Fruit fly (Drosophila melanogaster): Measurements from ENCODE around the gene Imp.

Imp gene

DNA sequence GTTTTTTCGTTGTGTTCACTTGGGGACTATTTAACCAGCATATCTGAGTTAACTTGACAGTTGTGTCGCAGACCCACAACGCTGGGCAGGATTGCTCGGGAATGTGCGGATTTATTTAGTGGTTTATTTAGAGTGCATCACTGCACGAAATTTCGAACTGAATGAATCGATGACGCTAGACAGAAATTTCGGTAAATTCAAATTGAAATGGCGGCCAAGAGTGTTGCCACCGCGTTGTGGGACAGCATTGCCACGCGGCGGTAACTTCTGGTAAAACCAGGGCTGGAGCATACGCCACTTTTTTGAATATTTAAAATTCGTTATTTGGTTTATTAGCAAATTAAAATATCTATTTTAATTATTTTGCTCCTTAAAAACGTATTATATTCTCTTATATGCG is 30.6 kb upstream of the Imp start, which contains the start of gene feo:
Gene feo (minus strand): TSS at position 184 of the 400 bp plus-strand sequence.
- TF ChIP-seq CG7045 (GFP tag; optimal IDR thresholded peaks at IDR 0.05) (no peak), pad (GFP tag; optimal IDR thresholded peaks at IDR 0.05) (no peak), CG33017 (tag; optimal IDR thresholded peaks at IDR 0.05) (no peak), Mnt (GFP tag; optimal IDR thresholded peaks at IDR 0.05) (peak; percentile 14), CG12768 (GFP tag; optimal IDR thresholded peaks at IDR 0.05) (no peak), bab1 (GFP tag; optimal IDR thresholded peaks at IDR 0.05) (peak; percentile 39), CG7101 (tag; optimal IDR thresholded peaks at IDR 0.05) (peak; percentile 3), CG14711 (tag; optimal IDR thresholded peaks at IDR 0.05) (peak; percentile 51), Hr96 (GFP tag; optimal IDR thresholded peaks at IDR 0.05) (no peak), ovo (GFP tag; optimal IDR thresholded peaks at IDR 0.05) (peak; percentile 35)

DNA sequence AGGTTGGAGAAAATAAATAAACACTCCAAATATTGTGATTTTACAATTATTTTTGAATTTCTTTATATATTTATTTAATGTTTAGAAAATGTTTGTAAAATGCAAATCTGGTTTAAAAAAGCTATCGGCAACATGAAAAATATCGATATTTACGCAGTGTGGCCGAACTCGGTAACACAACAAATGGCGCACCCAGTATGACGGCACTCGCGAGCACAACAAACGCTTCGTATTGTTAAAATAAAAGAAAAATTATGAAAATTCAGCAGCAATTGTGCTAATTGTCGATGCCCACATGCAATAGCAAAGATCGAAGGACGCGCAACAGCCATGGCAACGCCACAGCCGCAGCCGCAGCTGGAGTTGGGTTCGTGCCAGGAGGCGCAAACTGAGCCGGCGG is 24.5 kb upstream of the Imp start, which contains the start of gene CG2202:
Gene CG2202 (plus strand): TSS at position 193 of the 400 bp plus-strand sequence.
- TF ChIP-seq cic (GFP tag; optimal IDR thresholded peaks at IDR 0.05) = no peak
- no peak for TF ChIP-seq toe (GFP tag; optimal IDR thresholded peaks at IDR 0.05)
- TF ChIP-seq bab1 (GFP tag; optimal IDR thresholded peaks at IDR 0.05) = peak; percentile 53
- TF ChIP-seq CG14711 (tag; optimal IDR thresholded peaks at IDR 0.05) = peak; percentile 15
- TF ChIP-seq tj (GFP tag; optimal IDR thresholded peaks at IDR 0.05) = peak; percentile 10
- TF ChIP-seq CG33017 (tag; optimal IDR thresholded peaks at IDR 0.05) = no peak
- TF ChIP-seq CG12768 (GFP tag; optimal IDR thresholded peaks at IDR 0.05) = no peak
- no peak for TF ChIP-seq CG5204 (GFP tag; optimal IDR thresholded peaks at IDR 0.05)
- TF ChIP-seq Mnt (GFP tag; optimal IDR thresholded peaks at IDR 0.05) = peak; percentile 34
- no peak for TF ChIP-seq Hr96 (GFP tag; optimal IDR thresholded peaks at IDR 0.05)
- TF ChIP-seq kay (GFP tag; ENCODE audit: borderline replicate concordance) = no peak
- no peak for TF ChIP-seq CG7045 (GFP tag; optimal IDR thresholded peaks at IDR 0.05)

DNA sequence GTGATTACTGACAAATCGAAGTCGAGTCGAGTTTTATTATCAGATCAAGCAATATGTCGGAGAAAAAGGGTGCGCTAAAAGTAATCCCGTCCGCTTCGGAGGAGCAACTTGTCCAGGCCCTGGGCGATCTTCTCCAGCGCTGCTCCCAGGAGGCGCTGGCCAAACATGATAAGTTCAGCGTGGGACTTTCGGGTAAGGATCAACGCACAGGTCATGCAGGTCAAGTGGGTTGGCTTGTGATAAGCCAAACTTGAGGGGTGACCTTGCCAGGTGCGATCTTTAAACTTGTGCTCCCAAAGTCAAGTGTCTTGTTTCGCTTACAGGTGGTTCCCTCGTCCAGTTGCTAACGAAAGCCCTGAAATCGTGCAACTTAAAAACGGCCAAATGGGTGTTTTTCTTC is 23.4 kb upstream of the Imp start:
- TF ChIP-seq Hr96 (GFP tag; optimal IDR thresholded peaks at IDR 0.05) (no peak), ovo (GFP tag; optimal IDR thresholded peaks at IDR 0.05) (no peak), Clk (GFP tag; optimal IDR thresholded peaks at IDR 0.05) (no peak), pad (GFP tag; optimal IDR thresholded peaks at IDR 0.05) (no peak), bab1 (GFP tag; optimal IDR thresholded peaks at IDR 0.05) (no peak), CG11617 (GFP tag; optimal IDR thresholded peaks at IDR 0.05) (no peak), Crg-1 (GFP tag; optimal IDR thresholded peaks at IDR 0.05) (no peak), cic (GFP tag; optimal IDR thresholded peaks at IDR 0.05) (no peak), CG14711 (tag; optimal IDR thresholded peaks at IDR 0.05) (no peak), toe (GFP tag; optimal IDR thresholded peaks at IDR 0.05) (no peak)

DNA sequence GAGAGGGAATG is 23.2 kb upstream of the Imp start, which contains the start of gene Pgls:
Gene Pgls (plus strand): TSS at position 3 of the 11 bp plus-strand sequence.
- TF ChIP-seq cic (GFP tag; optimal IDR thresholded peaks at IDR 0.05) (no peak), CG7101 (tag; optimal IDR thresholded peaks at IDR 0.05) (no peak)

DNA sequence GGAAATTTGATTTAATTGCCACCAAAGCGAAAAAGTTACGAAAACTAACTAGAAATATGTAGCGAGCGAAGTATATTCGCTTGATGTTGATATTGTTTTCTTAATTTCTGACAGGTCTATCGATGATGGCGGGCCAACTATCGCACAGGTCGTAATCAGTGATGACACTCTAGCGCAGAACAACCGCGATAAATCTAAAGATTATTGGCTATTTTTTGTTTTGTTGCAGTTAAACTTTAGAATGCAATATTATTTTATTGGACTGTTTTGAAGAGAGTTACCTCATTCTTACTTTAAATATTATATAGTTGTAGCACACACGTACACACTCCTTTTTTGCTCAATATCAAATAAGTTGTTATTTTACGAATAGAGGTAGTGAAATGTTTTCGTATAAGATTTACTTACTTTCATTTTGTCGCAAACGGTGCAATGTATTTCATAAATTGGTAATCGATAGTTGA is 22.9 kb upstream of the Imp start, which contains the start of gene sbr:
Gene sbr (minus strand): TSS at position 121 of the 464 bp plus-strand sequence.
- TF ChIP-seq CG7045 (GFP tag; optimal IDR thresholded peaks at IDR 0.05) = no peak
- no peak for TF ChIP-seq Mnt (GFP tag; optimal IDR thresholded peaks at IDR 0.05)
- TF ChIP-seq CG33017 (tag; optimal IDR thresholded peaks at IDR 0.05) = no peak
- TF ChIP-seq cnc (optimal IDR thresholded peaks at IDR 0.05) = no peak
- no peak for TF ChIP-seq Clk (GFP tag; optimal IDR thresholded peaks at IDR 0.05)
- TF ChIP-seq Hr96 (GFP tag; optimal IDR thresholded peaks at IDR 0.05) = no peak
- no peak for TF ChIP-seq CG12768 (GFP tag; optimal IDR thresholded peaks at IDR 0.05)
- peak; percentile 31 for TF ChIP-seq pad (GFP tag; optimal IDR thresholded peaks at IDR 0.05)
- TF ChIP-seq CG14711 (tag; optimal IDR thresholded peaks at IDR 0.05) = peak; percentile 12
- peak; percentile 45 for TF ChIP-seq CG1620 (GFP tag; optimal IDR thresholded peaks at IDR 0.05)
- TF ChIP-seq bab1 (GFP tag; optimal IDR thresholded peaks at IDR 0.05) = no peak
- no peak for TF ChIP-seq cic (GFP tag; optimal IDR thresholded peaks at IDR 0.05)
- peak; percentile 48 for TF ChIP-seq CG7101 (tag; optimal IDR thresholded peaks at IDR 0.05)
- TF ChIP-seq kay (GFP tag; ENCODE audit: borderline replicate concordance) = no peak
- TF ChIP-seq toe (GFP tag; optimal IDR thresholded peaks at IDR 0.05) = peak; percentile 45
- no peak for TF ChIP-seq ovo (GFP tag; optimal IDR thresholded peaks at IDR 0.05)
- TF ChIP-seq tj (GFP tag; optimal IDR thresholded peaks at IDR 0.05) = no peak
- no peak for TF ChIP-seq CG5204 (GFP tag; optimal IDR thresholded peaks at IDR 0.05)
- TF ChIP-seq CG11617 (GFP tag; optimal IDR thresholded peaks at IDR 0.05) = peak; percentile 36
- TF ChIP-seq Crg-1 (GFP tag; optimal IDR thresholded peaks at IDR 0.05) = peak; percentile 60

DNA sequence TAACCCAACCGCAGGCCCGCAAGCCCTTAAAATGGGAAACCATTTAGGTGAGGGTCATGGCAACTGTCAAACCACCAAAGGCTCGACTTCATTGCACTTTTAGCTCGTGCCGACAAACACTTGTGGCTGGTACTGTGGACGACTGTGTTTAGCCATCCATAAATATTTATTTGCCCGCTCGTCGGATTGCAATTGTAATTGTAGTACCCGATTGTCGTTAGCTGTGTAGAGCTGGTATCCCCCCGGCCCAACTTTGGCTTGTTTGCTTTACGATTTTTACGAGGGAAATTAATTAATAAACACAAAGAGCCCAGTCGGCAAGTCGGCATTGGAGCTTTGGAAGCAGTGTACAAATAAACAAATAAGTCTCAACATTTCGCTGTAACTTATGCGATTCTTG is 21.2 kb upstream of the Imp start:
- TF ChIP-seq toe (GFP tag; optimal IDR thresholded peaks at IDR 0.05) (no peak), CG5204 (GFP tag; optimal IDR thresholded peaks at IDR 0.05) (no peak), cic (GFP tag; optimal IDR thresholded peaks at IDR 0.05) (peak; percentile 74), CG33017 (tag; optimal IDR thresholded peaks at IDR 0.05) (peak; percentile 28), pad (GFP tag; optimal IDR thresholded peaks at IDR 0.05) (peak; percentile 21), CG1620 (GFP tag; optimal IDR thresholded peaks at IDR 0.05) (no peak), CG14711 (tag; optimal IDR thresholded peaks at IDR 0.05) (no peak), CG7045 (GFP tag; optimal IDR thresholded peaks at IDR 0.05) (no peak), Mnt (GFP tag; optimal IDR thresholded peaks at IDR 0.05) (peak; percentile 49), CG7101 (tag; optimal IDR thresholded peaks at IDR 0.05) (peak; percentile 42), cnc (optimal IDR thresholded peaks at IDR 0.05) (no peak)

DNA sequence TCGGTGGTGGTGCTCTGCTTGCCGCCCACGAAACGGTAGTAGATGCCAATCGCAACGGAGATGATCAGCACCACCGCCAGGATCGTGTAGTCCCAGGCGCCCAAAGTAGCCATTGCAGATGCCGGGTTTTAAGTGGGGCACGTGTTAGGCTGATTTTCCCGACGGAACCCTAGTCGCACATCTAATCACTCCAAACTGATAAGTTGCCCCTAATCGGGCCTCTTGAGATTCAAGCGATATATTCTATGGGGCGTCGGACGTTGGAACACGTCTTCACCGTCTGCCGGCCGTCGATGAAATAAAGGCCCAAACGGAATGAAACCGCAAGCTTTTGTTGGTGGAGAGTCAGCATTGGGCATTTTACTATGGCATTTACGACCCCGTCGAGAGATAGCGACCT is 20.7 kb upstream of the Imp start, which contains the start of gene CG32669:
Gene CG32669 (minus strand): TSS at position 275 of the 400 bp plus-strand sequence.
- no peak for TF ChIP-seq ovo (GFP tag; optimal IDR thresholded peaks at IDR 0.05)
- peak; percentile 83 for TF ChIP-seq Mnt (GFP tag; optimal IDR thresholded peaks at IDR 0.05)
- no peak for TF ChIP-seq tj (GFP tag; optimal IDR thresholded peaks at IDR 0.05)
- TF ChIP-seq toe (GFP tag; optimal IDR thresholded peaks at IDR 0.05) = no peak

All from whole organism, adult.